Worm (Caenorhabditis elegans) whole organism, midembryonic: ENCODE measurements around the gene srj-21.

Source experiments
- T22C8.4 ChIP-seq: fragments of 200-800 bp; sonication (Bioruptor generic); IDR thresholded peaks from 2 replicates; pipeline ENCODE4 v1.3.6; 2022; ENCODE audit warnings: missing genetic modification characterization, missing compliant biosample characterization
- cog-1 ChIP-seq: sonication (generic microtip); optimal IDR thresholded peaks from 2 replicates; lab custom pipeline; 2016; ENCODE audit warnings: missing genetic modification characterization, missing compliant biosample characterization
- flt-1 ChIP-seq: fragments of 200-800 bp; sonication (Bioruptor generic); IDR thresholded peaks from 2 replicates; pipeline ENCODE4 v1.3.6; 2022; ENCODE audit warnings: missing genetic modification characterization, missing compliant biosample characterization
- klf-2 ChIP-seq: fragments of 200-800 bp; sonication (Bioruptor generic); conservative IDR thresholded peaks from 2 replicates; pipeline ENCODE4 v1.3.6; 2022; ENCODE audit warnings: missing genetic modification reagents, missing genetic modification characterization, missing compliant biosample characterization
- med-1 ChIP-seq: sonication (generic microtip); optimal IDR thresholded peaks from 2 replicates; lab custom pipeline; 2017; ENCODE audit warnings: missing genetic modification characterization, mild to moderate bottlenecking, missing compliant biosample characterization, antibody characterized with exemption, missing genetic modification reagents; ENCODE audit not compliant: insufficient read depth
- ref-1 ChIP-seq: fragments of 200-800 bp; sonication (Bioruptor generic); conservative IDR thresholded peaks from 2 replicates; pipeline ENCODE4 v1.3.6; 2022; ENCODE audit warnings: missing genetic modification reagents, missing genetic modification characterization, missing compliant biosample characterization
- tab-1 ChIP-seq: fragments of 200-800 bp; sonication (Bioruptor generic); IDR thresholded peaks from 2 replicates; pipeline ENCODE4 v1.3.6; 2022; ENCODE audit warnings: missing genetic modification characterization, missing compliant biosample characterization
- ztf-23 ChIP-seq: fragments of 200-800 bp; sonication (Bioruptor generic); IDR thresholded peaks from 2 replicates; pipeline ENCODE4 v1.3.6; 2022; ENCODE audit warnings: missing genetic modification reagents, missing genetic modification characterization, missing compliant biosample characterization
- ztf-29 ChIP-seq: fragments of 200-800 bp; sonication (Bioruptor generic); IDR thresholded peaks from 2 replicates; pipeline ENCODE4 v1.3.6; 2022; ENCODE audit warnings: missing genetic modification reagents, missing genetic modification characterization, missing compliant biosample characterization

DNA sequence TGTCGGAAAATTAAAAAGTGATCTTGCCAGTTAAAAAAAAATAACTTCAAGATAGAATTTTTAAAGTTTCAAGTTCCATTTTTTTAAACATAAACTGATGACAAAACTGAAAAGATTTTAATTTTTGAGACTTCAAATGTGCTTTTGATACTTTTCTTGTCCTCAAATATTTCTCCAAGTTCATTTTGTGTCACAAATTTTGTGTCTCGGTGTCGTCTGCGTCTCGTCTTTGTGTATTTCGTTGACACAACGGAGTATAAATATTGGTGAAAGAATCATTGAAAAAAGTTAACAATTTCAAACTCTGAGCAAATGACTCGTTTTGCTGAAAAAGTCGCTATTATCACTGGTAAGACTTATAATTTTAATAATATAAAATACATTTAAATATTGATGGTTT, 38.9 kb downstream of the srj-21 start, which contains the start of gene D1054.8:
- TF ChIP-seq ztf-29 (GFP tag; lab: Robert Waterston, UW): no peak
- TF ChIP-seq ref-1: no peak
- no peak for TF ChIP-seq T22C8.4 (GFP tag; lab: Robert Waterston, UW)
- TF ChIP-seq klf-2 (GFP tag; lab: Robert Waterston, UW): no peak
- no peak for TF ChIP-seq med-1 (GFP tag; lab: Kevin White, UChicago)
- TF ChIP-seq tab-1 (GFP tag; lab: Robert Waterston, UW): no peak
- no peak for TF ChIP-seq flt-1 (GFP tag; lab: Robert Waterston, UW)
- no peak for TF ChIP-seq ztf-23
- TF ChIP-seq cog-1 (tag; lab: Kevin White, UChicago): no peak
